Worm (Caenorhabditis elegans) whole organism, L4 larva: ENCODE results near the gene dpy-8.

Experiments used
- D1046.2 ChIP-seq: fragments of 200-800 bp; sonication (Bioruptor generic); IDR thresholded peaks from 2 replicates; pipeline ENCODE4 v1.3.6; 2022; ENCODE audit warnings: missing genetic modification characterization, missing compliant biosample characterization
- F26F4.8 ChIP-seq: fragments of 200-800 bp; sonication (Bioruptor generic); conservative IDR thresholded peaks from 2 replicates; pipeline ENCODE4 v1.3.6; 2022; ENCODE audit warnings: missing genetic modification characterization, missing compliant biosample characterization
- F37D6.2 ChIP-seq: sonication (generic microtip); optimal IDR thresholded peaks from 2 replicates; lab custom pipeline; 2016; ENCODE audit warnings: mild to moderate bottlenecking, missing genetic modification characterization, missing compliant biosample characterization
- F44E2.7 ChIP-seq: fragments of 200-800 bp; sonication (Bioruptor generic); IDR thresholded peaks from 2 replicates; pipeline ENCODE4 v2.1.2; 2022; ENCODE audit warnings: missing genetic modification characterization, missing compliant biosample characterization
- F49E8.2 ChIP-seq: sonication (generic microtip); optimal IDR thresholded peaks from 2 replicates; lab custom pipeline; 2016; ENCODE audit warnings: missing compliant biosample characterization, mild to moderate bottlenecking, missing genetic modification characterization, borderline replicate concordance
- R02D3.7 ChIP-seq: fragments of 150-350 bp; sonication (generic microtip); optimal IDR thresholded peaks from 3 replicates; lab custom pipeline; 2014; ENCODE audit warnings: missing biosample characterization, missing genetic modification characterization
- T26A8.4 ChIP-seq: fragments of 200-800 bp; sonication (Bioruptor generic); IDR thresholded peaks from 2 replicates; pipeline ENCODE4 v1.3.6; 2022; ENCODE audit warnings: missing genetic modification characterization, missing compliant biosample characterization
- Y48G9A.11 ChIP-seq: fragments of 200-800 bp; sonication (Bioruptor generic); IDR thresholded peaks from 2 replicates; pipeline ENCODE4 v1.3.6; 2022; ENCODE audit warnings: missing genetic modification reagents, missing genetic modification characterization, missing compliant biosample characterization
- ZK546.5 ChIP-seq, 2 experiments: sonication (generic microtip); optimal IDR thresholded peaks; 2 replicates each; lab custom pipeline; 2017; ENCODE audit warnings: missing biosample characterization in 2 of 2, missing genetic modification characterization in 2 of 2
- aly-2 ChIP-seq: sonication (generic microtip); optimal IDR thresholded peaks from 2 replicates; lab custom pipeline; 2018; ENCODE audit warnings: missing biosample characterization, missing genetic modification characterization
- ceh-28 ChIP-seq: fragments of 150-350 bp; optimal IDR thresholded peaks from 2 replicates; lab custom pipeline; 2014; ENCODE audit warnings: missing biosample characterization, missing genetic modification reagents, missing genetic modification characterization
- ceh-32 ChIP-seq: sonication (generic microtip); optimal IDR thresholded peaks from 2 replicates; lab custom pipeline; 2016; ENCODE audit warnings: mild to moderate bottlenecking, missing genetic modification characterization, missing compliant biosample characterization; ENCODE audit not compliant: poor library complexity
- ceh-82 ChIP-seq: sonication (generic microtip); optimal IDR thresholded peaks from 2 replicates; lab custom pipeline; 2017; ENCODE audit warnings: missing biosample characterization, missing genetic modification characterization
- dmd-6 ChIP-seq: fragments of 200-800 bp; sonication (Bioruptor generic); IDR thresholded peaks from 2 replicates; pipeline ENCODE4 v1.3.6; 2022; ENCODE audit warnings: missing genetic modification reagents, missing genetic modification characterization, missing compliant biosample characterization
- dmd-9 ChIP-seq: fragments of 200-800 bp; sonication (Bioruptor generic); IDR thresholded peaks from 2 replicates; pipeline ENCODE4 v1.3.6; 2022; ENCODE audit warnings: missing genetic modification reagents, missing genetic modification characterization, missing compliant biosample characterization
- duxl-1 ChIP-seq: sonication (generic microtip); optimal IDR thresholded peaks from 2 replicates; lab custom pipeline; 2016; ENCODE audit warnings: mild to moderate bottlenecking, missing genetic modification characterization, moderate library complexity, missing compliant biosample characterization; ENCODE audit not compliant: poor library complexity
- egl-27 ChIP-seq: sonication (generic microtip); optimal IDR thresholded peaks from 3 replicates; lab custom pipeline; 2017; ENCODE audit warnings: missing biosample characterization, missing genetic modification reagents, missing genetic modification characterization
- fos-1 ChIP-seq: fragments of 150-350 bp; optimal IDR thresholded peaks from 2 replicates; lab custom pipeline; 2014; ENCODE audit warnings: missing biosample characterization, missing genetic modification characterization
- hlh-11 ChIP-seq: fragments of 200-800 bp; sonication (Bioruptor generic); optimal IDR thresholded peaks from 2 replicates; lab custom pipeline; 2018; ENCODE audit warnings: mild to moderate bottlenecking, missing genetic modification characterization, missing compliant biosample characterization
- hlh-30 ChIP-seq: sonication (generic microtip); optimal IDR thresholded peaks from 2 replicates; lab custom pipeline; 2017; ENCODE audit warnings: antibody characterized with exemption, mild to moderate bottlenecking, missing genetic modification characterization, missing compliant biosample characterization; ENCODE audit not compliant: insufficient read depth
- hmg-1.1 ChIP-seq: fragments of 200-800 bp; sonication (Bioruptor generic); IDR thresholded peaks from 2 replicates; pipeline ENCODE4 v1.3.6; 2022; ENCODE audit warnings: missing genetic modification reagents, missing genetic modification characterization, missing compliant biosample characterization
- lin-1 ChIP-seq: fragments of 200-800 bp; sonication (Bioruptor generic); IDR thresholded peaks from 2 replicates; pipeline ENCODE4 v1.3.6; 2022; ENCODE audit warnings: missing genetic modification reagents, missing genetic modification characterization, missing compliant biosample characterization
- lin-15B ChIP-seq: fragments of 150-350 bp; sonication (generic microtip); optimal IDR thresholded peaks from 3 replicates; lab custom pipeline; 2014; ENCODE audit warnings: missing biosample characterization, missing genetic modification characterization
- lin-38 ChIP-seq: fragments of 200-800 bp; sonication (Bioruptor generic); IDR thresholded peaks from 2 replicates; pipeline ENCODE4 v1.3.6; 2022; ENCODE audit warnings: missing genetic modification reagents, missing genetic modification characterization, missing compliant biosample characterization
- lir-3 ChIP-seq: sonication (generic microtip); optimal IDR thresholded peaks from 2 replicates; lab custom pipeline; 2016; ENCODE audit warnings: mild to moderate bottlenecking, missing genetic modification characterization, missing compliant biosample characterization
- lsy-2 ChIP-seq, 2 experiments: fragments of 150-350 bp in 1 of 2; sonication (generic microtip) in 1 of 2; optimal IDR thresholded peaks; 2 replicates each; lab custom pipeline; 2014 to 2017; ENCODE audit warnings: missing biosample characterization in 2 of 2, missing genetic modification characterization in 2 of 2
- madf-5 ChIP-seq, 2 experiments: fragments of 200-800 bp; sonication (Bioruptor generic); IDR thresholded peaks; 2 replicates each; pipeline ENCODE4 v1.3.6; 2022; ENCODE audit warnings: missing compliant biosample characterization in 2 of 2, missing genetic modification characterization in 2 of 2
- mdl-1 ChIP-seq, 2 experiments: fragments of 150-350 bp in 1 of 2; sonication (generic microtip) in 1 of 2; optimal IDR thresholded peaks; 2 replicates each; lab custom pipeline; 2014 to 2017; ENCODE audit warnings: missing biosample characterization in 2 of 2, missing genetic modification characterization in 2 of 2
- mep-1 ChIP-seq: fragments of 150-350 bp; sonication (generic microtip); optimal IDR thresholded peaks from 3 replicates; lab custom pipeline; 2014; ENCODE audit warnings: missing biosample characterization, missing genetic modification characterization
- mes-2 ChIP-seq: sonication (generic microtip); optimal IDR thresholded peaks from 2 replicates; lab custom pipeline; 2016; ENCODE audit warnings: missing genotype, mild to moderate bottlenecking, missing genetic modification characterization, missing compliant biosample characterization; ENCODE audit not compliant: poor library complexity, severe bottlenecking
- mxl-3 ChIP-seq: fragments of 200-800 bp; sonication (Bioruptor generic); optimal IDR thresholded peaks from 2 replicates; lab custom pipeline; 2018; ENCODE audit warnings: mild to moderate bottlenecking, missing genetic modification characterization, missing compliant biosample characterization
- nhr-111 ChIP-seq: fragments of 200-800 bp; sonication (Bioruptor generic); optimal IDR thresholded peaks from 2 replicates; lab custom pipeline; 2018; ENCODE audit warnings: mild to moderate bottlenecking, missing genetic modification characterization, missing compliant biosample characterization
- nhr-237 ChIP-seq: sonication (generic microtip); optimal IDR thresholded peaks from 2 replicates; lab custom pipeline; 2017; ENCODE audit warnings: missing biosample characterization, missing genetic modification characterization
- nhr-25 ChIP-seq: sonication (generic microtip); optimal IDR thresholded peaks from 2 replicates; lab custom pipeline; 2017; ENCODE audit warnings: missing genetic modification characterization, mild to moderate bottlenecking, missing compliant biosample characterization, antibody characterized with exemption, moderate library complexity, borderline replicate concordance; ENCODE audit not compliant: insufficient read depth
- nhr-48 ChIP-seq: sonication (generic microtip); optimal IDR thresholded peaks from 2 replicates; lab custom pipeline; 2016; ENCODE audit warnings: mild to moderate bottlenecking, missing genetic modification characterization, missing compliant biosample characterization
- nhr-6 ChIP-seq: fragments of 150-350 bp; optimal IDR thresholded peaks from 2 replicates; lab custom pipeline; 2014; ENCODE audit warnings: missing biosample characterization, missing genetic modification characterization
- nhr-77 ChIP-seq: fragments of 150-350 bp; optimal IDR thresholded peaks from 2 replicates; lab custom pipeline; 2014; ENCODE audit warnings: missing biosample characterization, missing genetic modification characterization
- pha-4 ChIP-seq, 2 experiments: fragments of 150-350 bp in 1 of 2; fragments of 200-800 bp in 1 of 2; sonication (Bioruptor generic) in 1 of 2; IDR thresholded peaks in 1 of 2; optimal IDR thresholded peaks in 1 of 2; 2 replicates each; pipeline versions ENCODE4 v1.3.6 to Lab custom; 2014 to 2022; ENCODE audit warnings: missing genetic modification characterization in 2 of 2, missing genetic modification reagents in 2 of 2, missing biosample characterization in 1 of 2, missing compliant biosample characterization in 1 of 2
- pqm-1 ChIP-seq: sonication (generic microtip); optimal IDR thresholded peaks from 2 replicates; lab custom pipeline; 2017; ENCODE audit warnings: missing biosample characterization, missing genetic modification characterization
- skn-1 ChIP-seq: fragments of 150-350 bp; optimal IDR thresholded peaks from 2 replicates; lab custom pipeline; 2014; ENCODE audit warnings: missing biosample characterization, missing genetic modification characterization
- snpc-1.2 ChIP-seq: fragments of 200-800 bp; sonication (Bioruptor generic); IDR thresholded peaks from 2 replicates; pipeline ENCODE4 v1.3.6; 2022; ENCODE audit warnings: missing genetic modification reagents, missing genetic modification characterization, missing compliant biosample characterization
- spr-1 ChIP-seq: sonication (generic microtip); optimal IDR thresholded peaks from 2 replicates; lab custom pipeline; 2016; ENCODE audit warnings: mild to moderate bottlenecking, missing genetic modification characterization, missing compliant biosample characterization
- spr-3 ChIP-seq: fragments of 200-800 bp; sonication (Bioruptor generic); optimal IDR thresholded peaks from 2 replicates; lab custom pipeline; 2018; ENCODE audit warnings: mild to moderate bottlenecking, missing genetic modification characterization, missing compliant biosample characterization
- unc-39 ChIP-seq: sonication (generic microtip); optimal IDR thresholded peaks from 2 replicates; lab custom pipeline; 2017; ENCODE audit warnings: missing biosample characterization, missing genetic modification characterization
- unc-62 ChIP-seq, 3 experiments: fragments of 150-350 bp in 1 of 3; sonication (generic microtip); optimal IDR thresholded peaks in 2 of 3; peaks in 1 of 3; 1 replicate in 1 of 3; 2 replicates in 2 of 3; lab custom pipeline; 2014 to 2017; ENCODE audit warnings: missing biosample characterization in 3 of 3, missing genetic modification characterization in 3 of 3, missing genetic modification reagents in 3 of 3, missing genotype in 1 of 3
- zfp-2 ChIP-seq: sonication (generic microtip); optimal IDR thresholded peaks from 2 replicates; lab custom pipeline; 2016; ENCODE audit warnings: mild to moderate bottlenecking, missing genetic modification characterization, missing compliant biosample characterization
- zip-2 ChIP-seq: fragments of 150-350 bp; optimal IDR thresholded peaks from 2 replicates; lab custom pipeline; 2014; ENCODE audit warnings: missing biosample characterization, missing genetic modification characterization
- ztf-11 ChIP-seq: fragments of 150-350 bp; optimal IDR thresholded peaks from 2 replicates; lab custom pipeline; 2014; ENCODE audit warnings: missing biosample characterization, missing genetic modification characterization

Gene dpy-8

ce11 chrX:5168770-5169169, 18.5 kb upstream of the dpy-8 start:
- TF ChIP-seq unc-62 (GFP tag; optimal IDR thresholded peaks at IDR 0.05 in 1 of 2; lab: Kevin White, UChicago) (peak in 1 of 2 experiments; percentile 77), unc-62 (tag; optimal IDR thresholded peaks at IDR 0.05; lab: Kevin White, UChicago) (no peak), zip-2 (no peak), spr-1 (tag; lab: Kevin White, UChicago) (no peak)

DNA sequence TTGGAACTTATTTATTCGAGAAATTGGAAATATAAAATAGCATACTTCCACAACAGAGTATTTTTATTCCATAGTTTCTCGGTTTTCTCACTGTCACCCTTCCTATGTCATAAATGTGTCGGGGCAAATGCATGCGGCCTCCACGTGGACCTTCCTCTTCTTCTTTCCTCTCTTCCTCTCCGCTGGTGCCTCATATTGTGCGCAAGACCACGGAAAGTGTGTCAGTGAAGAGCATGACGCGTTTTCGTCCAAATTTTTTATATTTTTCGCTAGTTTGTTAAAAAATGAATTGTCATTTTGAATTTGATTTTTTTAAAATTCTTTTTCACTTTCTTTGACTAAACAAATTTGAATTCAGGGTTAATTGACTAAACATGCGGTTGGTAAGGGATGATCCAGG, 14.8 kb upstream of the dpy-8 start, which contains the start of gene mans-3:
Gene mans-3, plus strand, starts transcription at position 359 of the 400 bp plus-strand sequence.
- TF ChIP-seq nhr-77 (peak; percentile 92), nhr-25 (tag; lab: Kevin White, UChicago) (peak; percentile 74), R02D3.7 (tag; lab: Kevin White, UChicago) (no peak), F26F4.8 (no peak), snpc-1.2 (GFP tag; lab: Robert Waterston, UW) (no peak), spr-3 (GFP tag; lab: Kevin White, UChicago) (no peak), lin-38 (no peak), hlh-30 (peak; percentile 96), D1046.2 (no peak), unc-62 (GFP tag; optimal IDR thresholded peaks at IDR 0.05 in 1 of 2; lab: Kevin White, UChicago) (peak in 1 of 2 experiments; percentile 84), unc-62 (tag; optimal IDR thresholded peaks at IDR 0.05; lab: Kevin White, UChicago) (no peak), ceh-28 (no peak), zfp-2 (tag; lab: Kevin White, UChicago) (peak; percentile 17), nhr-48 (tag; lab: Kevin White, UChicago) (peak; percentile 91), mep-1 (tag; lab: Kevin White, UChicago) (peak; percentile 98), pha-4 (GFP tag; IDR thresholded peaks at IDR 0.05; lab: Robert Waterston, UW) (peak; percentile 89), pha-4 (tag; optimal IDR thresholded peaks at IDR 0.05; lab: Kevin White, UChicago) (peak; percentile 40), Y48G9A.11 (GFP tag; lab: Robert Waterston, UW) (no peak), zip-2 (peak; percentile 73), aly-2 (tag; lab: Kevin White, UChicago) (no peak), nhr-111 (no peak), F37D6.2 (peak; percentile 87), nhr-6 (tag; lab: Kevin White, UChicago) (peak; percentile 94), madf-5 (GFP tag; IDR thresholded peaks at IDR 0.05; lab: Robert Waterston, UW) (no peak), lin-1 (GFP tag; lab: Robert Waterston, UW) (peak; percentile 81), mdl-1 (tag; optimal IDR thresholded peaks at IDR 0.05; lab: Kevin White, UChicago) (peak; percentile 92 to 100), hlh-11 (peak; percentile 98), ztf-11 (tag; lab: Kevin White, UChicago) (no peak), lin-15B (no peak), T26A8.4 (GFP tag; lab: Robert Waterston, UW) (no peak), fos-1 (no peak), ZK546.5 (tag; optimal IDR thresholded peaks at IDR 0.05; lab: Kevin White, UChicago) (peak in 1 of 2 experiments; percentile 13), nhr-237 (tag; lab: Kevin White, UChicago) (no peak), unc-39 (tag; lab: Kevin White, UChicago) (no peak), lir-3 (tag; lab: Kevin White, UChicago) (no peak), F44E2.7 (GFP tag; lab: Robert Waterston, UW) (no peak), ceh-32 (peak; percentile 42), hmg-1.1 (GFP tag; lab: Robert Waterston, UW) (peak; percentile 90), duxl-1 (tag; lab: Kevin White, UChicago) (peak; percentile 84), F49E8.2 (tag; lab: Kevin White, UChicago) (no peak), lsy-2 (tag; optimal IDR thresholded peaks at IDR 0.05; lab: Kevin White, UChicago) (peak; percentile 49 to 94), mxl-3 (GFP tag; lab: Kevin White, UChicago) (peak; percentile 100), ceh-82 (no peak), skn-1 (no peak), pqm-1 (peak; percentile 37), dmd-9 (no peak), dmd-6 (GFP tag; lab: Robert Waterston, UW) (peak; percentile 95), mes-2 (tag; lab: Kevin White, UChicago) (no peak), egl-27 (tag; lab: Kevin White, UChicago) (no peak)
